Fruit fly (Drosophila melanogaster) whole organism, embryonic: ENCODE data around the gene CG18508.

Experiments
- ATbp ChIP-seq: fragments of 200-800 bp; sonication (Bioruptor generic); optimal IDR thresholded peaks from 2 replicates; lab custom pipeline; 2017; ENCODE audit warnings: missing biosample characterization, mild to moderate bottlenecking, missing genetic modification characterization, missing genetic modification reagents
- Antp ChIP-seq: fragments of 200-800 bp; sonication (Bioruptor generic); optimal IDR thresholded peaks from 3 replicates; lab custom pipeline; 2016; ENCODE audit warnings: missing biosample characterization, missing genetic modification characterization
- Awh ChIP-seq: fragments of 200-800 bp; sonication (Bioruptor generic); IDR thresholded peaks from 2 replicates; pipeline ENCODE4, ENCODE4 v1.3.6; 2022; ENCODE audit warnings: missing biosample characterization, missing genetic modification characterization
- BtbVII ChIP-seq: fragments of 200-800 bp; sonication (Bioruptor generic); optimal IDR thresholded peaks from 3 replicates; lab custom pipeline; 2017; ENCODE audit warnings: missing biosample characterization, mild to moderate bottlenecking, missing genetic modification characterization
- CG10147 ChIP-seq: fragments of 200-800 bp; sonication (Bioruptor generic); optimal IDR thresholded peaks from 2 replicates; lab custom pipeline; 2019; ENCODE audit warnings: missing biosample characterization, mild to moderate bottlenecking, missing genetic modification characterization, moderate library complexity
- CG10543 ChIP-seq: fragments of 200-800 bp; sonication (Bioruptor generic); optimal IDR thresholded peaks from 3 replicates; lab custom pipeline; 2017; ENCODE audit warnings: missing biosample characterization, mild to moderate bottlenecking, missing genetic modification characterization, moderate library complexity
- CG10654 ChIP-seq: fragments of 200-800 bp; sonication (Bioruptor generic); optimal IDR thresholded peaks from 2 replicates; lab custom pipeline; 2016; ENCODE audit warnings: missing biosample characterization, missing genetic modification characterization
- CG11398 ChIP-seq: fragments of 200-800 bp; sonication (Bioruptor generic); optimal IDR thresholded peaks from 2 replicates; lab custom pipeline; 2016; ENCODE audit warnings: missing biosample characterization, missing genetic modification characterization
- CG11456 ChIP-seq: fragments of 200-800 bp; sonication (Bioruptor generic); IDR thresholded peaks from 3 replicates; pipeline ENCODE4 v1.3.6; 2022; ENCODE audit warnings: missing biosample characterization, missing genetic modification characterization
- CG12155 ChIP-seq: fragments of 200-800 bp; sonication (Bioruptor generic); optimal IDR thresholded peaks from 3 replicates; lab custom pipeline; 2016; ENCODE audit warnings: missing biosample characterization, missing genetic modification characterization
- CG15269 ChIP-seq: fragments of 200-800 bp; sonication (Bioruptor generic); optimal IDR thresholded peaks from 2 replicates; lab custom pipeline; 2018; ENCODE audit warnings: missing biosample characterization, mild to moderate bottlenecking, missing genetic modification characterization, moderate library complexity
- CG15696 ChIP-seq: fragments of 200-800 bp; sonication (Bioruptor generic); optimal IDR thresholded peaks from 2 replicates; lab custom pipeline; 2019; ENCODE audit warnings: missing biosample characterization, mild to moderate bottlenecking, missing genetic modification characterization, moderate library complexity
- CG1647 ChIP-seq: fragments of 200-800 bp; sonication (Bioruptor generic); optimal IDR thresholded peaks from 3 replicates; lab custom pipeline; 2016; ENCODE audit warnings: missing biosample characterization, missing genetic modification characterization
- CG17186 ChIP-seq: fragments of 200-800 bp; sonication (Bioruptor generic); optimal IDR thresholded peaks from 3 replicates; lab custom pipeline; 2017; ENCODE audit warnings: missing biosample characterization, missing genetic modification reagents, missing genetic modification characterization
- CG17802 ChIP-seq: fragments of 200-800 bp; sonication (Bioruptor generic); optimal IDR thresholded peaks from 2 replicates; lab custom pipeline; 2018; ENCODE audit warnings: missing biosample characterization, mild to moderate bottlenecking, missing genetic modification characterization, moderate library complexity
- CG4820 ChIP-seq: fragments of 200-800 bp; sonication (Bioruptor generic); optimal IDR thresholded peaks from 3 replicates; lab custom pipeline; 2016; ENCODE audit warnings: missing biosample characterization, missing genetic modification characterization
- CG6689 ChIP-seq: fragments of 200-800 bp; sonication (Bioruptor generic); IDR thresholded peaks from 2 replicates; pipeline ENCODE4 v1.3.6; 2022; ENCODE audit warnings: missing biosample characterization, missing genetic modification characterization
- CG8290 ChIP-seq, 3 experiments: fragments of 200-800 bp; sonication (Bioruptor generic); optimal IDR thresholded peaks; 2 replicates each; lab custom pipeline; 2016 to 2019; ENCODE audit warnings: missing biosample characterization in 3 of 3, missing genetic modification characterization in 3 of 3, mild to moderate bottlenecking in 2 of 3, moderate library complexity in 1 of 3
- CG9609 ChIP-seq: fragments of 200-800 bp; sonication (Bioruptor generic); optimal IDR thresholded peaks from 3 replicates; lab custom pipeline; 2016; ENCODE audit warnings: missing biosample characterization, missing genetic modification characterization
- CTCF ChIP-seq: fragments of 200-800 bp; sonication (Bioruptor generic); optimal IDR thresholded peaks from 2 replicates; lab custom pipeline; 2017; ENCODE audit warnings: missing biosample characterization, mild to moderate bottlenecking, missing genetic modification characterization, moderate library complexity
- CkIIα-i1 ChIP-seq: fragments of 200-800 bp; sonication (Bioruptor generic); IDR thresholded peaks from 2 replicates; pipeline ENCODE4 v1.3.6; 2022; ENCODE audit warnings: missing biosample characterization, missing genetic modification characterization
- Fer2 ChIP-seq: fragments of 200-800 bp; sonication (Bioruptor generic); optimal IDR thresholded peaks from 2 replicates; lab custom pipeline; 2018; ENCODE audit warnings: missing biosample characterization, mild to moderate bottlenecking, missing genetic modification characterization, moderate library complexity
- Hmr ChIP-seq: fragments of 200-800 bp; sonication (Bioruptor generic); optimal IDR thresholded peaks from 3 replicates; lab custom pipeline; 2017; ENCODE audit warnings: mild to moderate bottlenecking, missing biosample characterization, missing genetic modification reagents, missing genetic modification characterization
- MBD-R2 ChIP-seq: fragments of 200-800 bp; sonication (Bioruptor generic); IDR thresholded peaks from 2 replicates; pipeline ENCODE4 v1.3.6; 2022; ENCODE audit warnings: missing biosample characterization, missing genetic modification characterization
- MESR4 ChIP-seq: fragments of 200-800 bp; sonication (Bioruptor generic); optimal IDR thresholded peaks from 2 replicates; lab custom pipeline; 2018; ENCODE audit warnings: missing biosample characterization, mild to moderate bottlenecking, missing genetic modification characterization, moderate library complexity
- Nf-YB ChIP-seq: fragments of 200-800 bp; sonication (Bioruptor generic); optimal IDR thresholded peaks from 3 replicates; lab custom pipeline; 2019; ENCODE audit warnings: missing biosample characterization, mild to moderate bottlenecking, missing genetic modification characterization, moderate library complexity
- Poxn ChIP-seq: fragments of 200-800 bp; sonication (Bioruptor generic); IDR thresholded peaks from 2 replicates; pipeline ENCODE4 v1.3.6; 2022; ENCODE audit warnings: missing biosample characterization, missing genetic modification characterization
- Ssrp ChIP-seq: fragments of 200-800 bp; sonication (Bioruptor generic); optimal IDR thresholded peaks from 2 replicates; lab custom pipeline; 2018; ENCODE audit warnings: missing biosample characterization, mild to moderate bottlenecking, missing genetic modification characterization, moderate library complexity
- YL-1 ChIP-seq: fragments of 200-800 bp; sonication (Bioruptor generic); optimal IDR thresholded peaks from 3 replicates; lab custom pipeline; 2017; ENCODE audit warnings: missing biosample characterization, mild to moderate bottlenecking, missing genetic modification characterization
- ab ChIP-seq: fragments of 200-800 bp; sonication (Bioruptor generic); optimal IDR thresholded peaks from 2 replicates; lab custom pipeline; 2016; ENCODE audit warnings: missing biosample characterization, missing genetic modification characterization
- bsh ChIP-seq, 2 experiments: fragments of 200-800 bp; sonication (Bioruptor generic); optimal IDR thresholded peaks; 2 replicates each; lab custom pipeline; 2017 to 2018; ENCODE audit warnings: mild to moderate bottlenecking in 2 of 2, missing biosample characterization in 2 of 2, missing genetic modification characterization in 2 of 2, moderate library complexity in 1 of 2
- dmrt99B ChIP-seq: fragments of 200-800 bp; sonication (Bioruptor generic); optimal IDR thresholded peaks from 2 replicates; lab custom pipeline; 2018; ENCODE audit warnings: missing biosample characterization, mild to moderate bottlenecking, missing genetic modification characterization, moderate library complexity
- ems ChIP-seq: fragments of 200-800 bp; sonication (Bioruptor generic); optimal IDR thresholded peaks from 3 replicates; lab custom pipeline; 2016; ENCODE audit warnings: missing biosample characterization, missing genetic modification characterization
- en ChIP-seq: fragments of 200-800 bp; sonication (Bioruptor generic); optimal IDR thresholded peaks from 2 replicates; lab custom pipeline; 2016; ENCODE audit warnings: missing biosample characterization, missing genetic modification characterization
- gfzf ChIP-seq: fragments of 200-800 bp; sonication (Bioruptor generic); optimal IDR thresholded peaks from 2 replicates; lab custom pipeline; 2016; ENCODE audit warnings: missing biosample characterization, mild to moderate bottlenecking, missing genetic modification characterization, moderate library complexity
- grn ChIP-seq: fragments of 200-800 bp; sonication (Bioruptor generic); optimal IDR thresholded peaks from 3 replicates; lab custom pipeline; 2017; ENCODE audit warnings: missing biosample characterization, missing genetic modification characterization
- jigr1 ChIP-seq: fragments of 200-800 bp; sonication (Bioruptor generic); IDR thresholded peaks from 3 replicates; pipeline ENCODE4 v1.3.6; 2022; ENCODE audit warnings: missing biosample characterization, missing genetic modification characterization
- jumu ChIP-seq: fragments of 200-800 bp; sonication (Bioruptor generic); optimal IDR thresholded peaks from 3 replicates; lab custom pipeline; 2016; ENCODE audit warnings: missing biosample characterization, missing genetic modification characterization
- nau ChIP-seq: fragments of 200-800 bp; sonication (Bioruptor generic); optimal IDR thresholded peaks from 3 replicates; lab custom pipeline; 2017; ENCODE audit warnings: missing biosample characterization, mild to moderate bottlenecking, missing genetic modification characterization, missing genetic modification reagents
- nom ChIP-seq: fragments of 200-800 bp; sonication (Bioruptor generic); optimal IDR thresholded peaks from 2 replicates; lab custom pipeline; 2017; ENCODE audit warnings: missing biosample characterization, missing genetic modification characterization, mild to moderate bottlenecking, moderate library complexity, missing genetic modification reagents
- pzg ChIP-seq: fragments of 200-800 bp; sonication (Bioruptor generic); optimal IDR thresholded peaks from 3 replicates; lab custom pipeline; 2018; ENCODE audit warnings: missing biosample characterization, mild to moderate bottlenecking, missing genetic modification characterization, moderate library complexity
- row ChIP-seq: fragments of 200-800 bp; sonication (Bioruptor generic); IDR thresholded peaks from 3 replicates; pipeline ENCODE4 v1.3.6; 2022; ENCODE audit warnings: missing biosample characterization, missing genetic modification characterization
- schlank ChIP-seq: fragments of 200-800 bp; sonication (Bioruptor generic); optimal IDR thresholded peaks from 2 replicates; lab custom pipeline; 2018; ENCODE audit warnings: missing biosample characterization, mild to moderate bottlenecking, missing genetic modification characterization
- sqz ChIP-seq: fragments of 200-800 bp; sonication (Bioruptor generic); optimal IDR thresholded peaks from 3 replicates; lab custom pipeline; 2018; ENCODE audit warnings: missing biosample characterization, mild to moderate bottlenecking, missing genetic modification characterization
- tio ChIP-seq: fragments of 200-800 bp; sonication (Bioruptor generic); optimal IDR thresholded peaks from 2 replicates; lab custom pipeline; 2017; ENCODE audit warnings: missing biosample characterization, missing genetic modification characterization, inconsistent platforms
- tna ChIP-seq: fragments of 200-800 bp; sonication (Bioruptor generic); IDR thresholded peaks from 2 replicates; pipeline ENCODE4 v1.3.6; 2022; ENCODE audit warnings: missing biosample characterization, missing genetic modification characterization; ENCODE audit not compliant: partially characterized antibody
- vvl ChIP-seq: fragments of 200-800 bp; sonication (Bioruptor generic); IDR thresholded peaks from 2 replicates; pipeline ENCODE4 v1.3.6; 2022; ENCODE audit warnings: missing biosample characterization, missing genetic modification characterization
- zen ChIP-seq: fragments of 200-800 bp; sonication (Bioruptor generic); optimal IDR thresholded peaks from 3 replicates; lab custom pipeline; 2018; ENCODE audit warnings: missing biosample characterization, mild to moderate bottlenecking, missing genetic modification characterization, moderate library complexity

Gene CG18508

dm6 chrX:3174881-3175874, 2.2 kb upstream of the CG18508 start, which contains the start of gene CG3939:
Gene CG3939, plus strand, starts transcription at chrX:3175018.
- no peak for TF ChIP-seq CG10147 (GFP tag; lab: Kevin White, UChicago)
- TF ChIP-seq ems (GFP tag; lab: Kevin White, UChicago): no peak
- peak; percentile 11 for TF ChIP-seq CG8290 (GFP tag; optimal IDR thresholded peaks at IDR 0.05; lab: Kevin White, UChicago)
- no peak for TF ChIP-seq CG8290 (tag; optimal IDR thresholded peaks at IDR 0.05; lab: Kevin White, UChicago)
- TF ChIP-seq Awh (GFP tag; lab: Robert Waterston, UW): no peak
- no peak for TF ChIP-seq tna (GFP tag; lab: Robert Waterston, UW)
- TF ChIP-seq MBD-R2: 0 out of 2 replicates have a peak, but pooled peaks have one; percentile 9
- no peak for TF ChIP-seq Nf-YB (GFP tag; lab: Kevin White, UChicago)
- no peak for TF ChIP-seq CG9609 (GFP tag; lab: Kevin White, UChicago)
- no peak for TF ChIP-seq vvl (GFP tag; lab: Robert Waterston, UW)
- TF ChIP-seq jigr1 (GFP tag; lab: Robert Waterston, UW): no peak
- TF ChIP-seq CkIIα-i1 (GFP tag; lab: Robert Waterston, UW): no peak
- peak; percentile 68 for TF ChIP-seq nom (GFP tag; lab: Kevin White, UChicago)
- TF ChIP-seq zen (tag; lab: Kevin White, UChicago): no peak
- TF ChIP-seq YL-1 (GFP tag; lab: Kevin White, UChicago): no peak
- peak; percentile 99 for TF ChIP-seq CG17186
- peak; percentile 30 for TF ChIP-seq sqz (GFP tag; lab: Kevin White, UChicago)
- no peak for TF ChIP-seq Hmr
- TF ChIP-seq CG10654 (GFP tag; lab: Kevin White, UChicago): no peak
- TF ChIP-seq BtbVII (GFP tag; lab: Kevin White, UChicago): no peak
- no peak for TF ChIP-seq Fer2
- TF ChIP-seq row (GFP tag; lab: Robert Waterston, UW): peak; percentile 26; the same call in 1 of the 3 replicates
- TF ChIP-seq CG10543 (GFP tag; lab: Kevin White, UChicago): peak; percentile 18
- TF ChIP-seq Ssrp (tag; lab: Kevin White, UChicago): no peak
- no peak for TF ChIP-seq en (GFP tag; lab: Kevin White, UChicago)
- no peak for TF ChIP-seq CG12155 (GFP tag; lab: Kevin White, UChicago)
- no peak for TF ChIP-seq CG17802 (tag; lab: Kevin White, UChicago)
- no peak for TF ChIP-seq Antp (GFP tag; lab: Kevin White, UChicago)
- no peak for TF ChIP-seq CG4820 (GFP tag; lab: Kevin White, UChicago)
- no peak for TF ChIP-seq gfzf (GFP tag; lab: Kevin White, UChicago)
- TF ChIP-seq pzg: peak; percentile 17
- TF ChIP-seq bsh (GFP tag; optimal IDR thresholded peaks at IDR 0.05; lab: Kevin White, UChicago): peak in 1 of 2 experiments; percentile 45
- TF ChIP-seq CG11398 (GFP tag; lab: Kevin White, UChicago): no peak
- 0 out of 3 replicates have a peak, but pooled peaks have one; percentile 23 for TF ChIP-seq CG11456 (GFP tag; lab: Robert Waterston, UW)
- no peak for TF ChIP-seq CG6689 (GFP tag; lab: Robert Waterston, UW)
- no peak for TF ChIP-seq dmrt99B (tag; lab: Kevin White, UChicago)
- no peak for TF ChIP-seq CG15696
- TF ChIP-seq CTCF (GFP tag; lab: Kevin White, UChicago): peak; percentile 1
- TF ChIP-seq nau (GFP tag; lab: Kevin White, UChicago): no peak
- no peak for TF ChIP-seq MESR4
- TF ChIP-seq ab (GFP tag; lab: Kevin White, UChicago): no peak
- TF ChIP-seq CG1647: no peak
- no peak for TF ChIP-seq tio
- no peak for TF ChIP-seq ATbp (GFP tag; lab: Kevin White, UChicago)
- TF ChIP-seq Poxn (GFP tag; lab: Robert Waterston, UW): no peak
- peak; percentile 80 for TF ChIP-seq grn (GFP tag; lab: Kevin White, UChicago)
- TF ChIP-seq CG15269 (tag; lab: Kevin White, UChicago): no peak
- TF ChIP-seq schlank (tag; lab: Kevin White, UChicago): no peak
- TF ChIP-seq jumu (GFP tag; lab: Kevin White, UChicago): no peak
